Worm (Caenorhabditis elegans) whole organism, early embryonic: ENCODE data around the gene dct-11.

ENCODE experiments used
- ama-1 ChIP-seq: fragments of 150-350 bp; optimal IDR thresholded peaks from 2 replicates; lab custom pipeline; 2014
- hmbx-1 ChIP-seq: sonication (generic microtip); optimal IDR thresholded peaks from 2 replicates; lab custom pipeline; 2016; ENCODE audit warnings: mild to moderate bottlenecking, missing genetic modification characterization, missing compliant biosample characterization

ce11 chrX:5814342-5814741 lies 25.2 kb downstream of the dct-11 start:
- TF ChIP-seq hmbx-1 (tag; lab: Kevin White, UChicago) (no peak), ama-1 (lab: Kevin White, UChicago) (no peak)
